Worm (Caenorhabditis elegans) whole organism, dauer: ENCODE results near the gene fbxa-18.

Experiments used
- unc-62 ChIP-seq: sonication (generic microtip); optimal IDR thresholded peaks from 2 replicates; lab custom pipeline; 2017; ENCODE audit warnings: missing biosample characterization, missing genetic modification reagents, missing genetic modification characterization

The fbxa-18 gene

DNA sequence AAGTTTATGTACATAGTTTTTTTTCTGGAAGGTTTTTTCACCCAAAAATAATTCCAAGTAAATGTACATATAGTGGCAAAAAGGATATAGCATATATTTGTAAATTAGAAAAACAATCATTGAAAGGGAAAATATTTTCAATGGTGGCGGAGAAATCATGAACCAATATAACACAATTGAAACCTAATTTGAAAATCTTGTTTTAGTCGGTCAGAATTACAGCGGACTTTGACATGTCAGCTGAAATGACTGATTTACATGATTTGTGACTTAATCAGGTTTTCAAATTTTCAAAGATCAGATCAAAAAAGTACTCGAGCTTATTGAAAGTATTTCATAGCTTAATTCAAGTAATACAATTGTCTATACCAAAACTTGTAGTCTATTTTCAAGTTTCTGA is 29.2 kb downstream of the fbxa-18 start, which contains the start of gene K05D4.9:
K05D4.9 (minus strand) TSS at position 101 of the 400 bp plus-strand sequence.
- TF ChIP-seq unc-62 (GFP tag; lab: Kevin White, UChicago), result no peak

DNA sequence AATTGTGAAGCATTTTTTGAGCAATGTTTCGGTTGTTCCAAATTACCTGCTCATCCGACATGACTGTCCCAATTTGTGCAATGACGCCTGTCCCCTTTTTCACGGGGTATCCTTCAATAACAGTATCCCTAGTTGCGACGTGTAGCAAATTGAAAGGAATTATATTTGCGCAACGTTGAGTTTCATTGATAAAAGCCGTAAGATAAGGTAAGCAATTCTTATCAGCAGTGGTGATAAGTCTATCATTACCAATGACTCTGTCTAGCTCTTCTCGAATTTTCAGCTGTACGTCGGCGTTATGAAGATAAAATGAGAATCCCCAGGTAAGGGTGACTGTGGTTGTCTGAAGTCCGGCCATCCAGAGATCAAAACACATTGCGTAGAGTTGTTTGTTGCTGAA is 31.6 kb downstream of the fbxa-18 start:
- no peak for TF ChIP-seq unc-62 (GFP tag; lab: Kevin White, UChicago)

DNA sequence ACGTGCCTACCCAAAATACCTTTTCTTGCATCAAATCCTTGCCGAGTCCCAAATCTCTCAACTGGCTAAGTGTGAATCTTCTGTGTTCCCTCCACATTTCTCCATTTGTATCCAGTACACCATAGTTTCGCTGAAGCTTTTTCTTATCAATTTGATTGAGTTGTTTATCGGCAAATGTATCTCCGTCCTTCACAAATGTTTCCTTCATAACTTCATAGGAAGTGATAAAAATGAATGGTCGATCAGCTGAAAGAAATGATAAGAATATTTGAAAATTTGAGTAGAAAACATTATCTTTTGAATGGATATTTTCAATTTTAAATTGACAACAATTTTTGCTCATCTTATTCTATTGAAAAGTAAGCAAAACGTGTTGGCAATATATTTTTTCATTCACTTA is 32.8 kb downstream of the fbxa-18 start:
- no peak for TF ChIP-seq unc-62 (GFP tag; lab: Kevin White, UChicago)

- TF ChIP-seq unc-62 (GFP tag; lab: Kevin White, UChicago), result no peak
Measured at ce11 chrV:16175757-16176156, 33.3 kb downstream of the fbxa-18 start, which contains the start of gene cyp-33D1. TSS of gene cyp-33D1 (minus strand) at chrV:16175857.

- TF ChIP-seq unc-62 (GFP tag; lab: Kevin White, UChicago), result no peak
Measured at ce11 chrV:16180350-16180749, 37.9 kb downstream of the fbxa-18 start, which contains the start of gene str-106. TSS of gene str-106 (plus strand) at chrV:16180650.

- no peak for TF ChIP-seq unc-62 (GFP tag; lab: Kevin White, UChicago)
Measured at ce11 chrV:16182110-16182509, 39.6 kb downstream of the fbxa-18 start, which contains the start of gene srz-13. TSS of gene srz-13 (plus strand) at chrV:16182410.

- no peak for TF ChIP-seq unc-62 (GFP tag; lab: Kevin White, UChicago)
Measured at ce11 chrV:16182918-16183317, 40.4 kb downstream of the fbxa-18 start, which contains the start of gene srh-277. TSS of gene srh-277 (plus strand) at chrV:16183218.

- TF ChIP-seq unc-62 (GFP tag; lab: Kevin White, UChicago), result no peak
Measured at ce11 chrV:16183357-16183756, 40.9 kb downstream of the fbxa-18 start, which contains the start of gene srz-14. TSS of gene srz-14 (plus strand) at chrV:16183657.

DNA sequence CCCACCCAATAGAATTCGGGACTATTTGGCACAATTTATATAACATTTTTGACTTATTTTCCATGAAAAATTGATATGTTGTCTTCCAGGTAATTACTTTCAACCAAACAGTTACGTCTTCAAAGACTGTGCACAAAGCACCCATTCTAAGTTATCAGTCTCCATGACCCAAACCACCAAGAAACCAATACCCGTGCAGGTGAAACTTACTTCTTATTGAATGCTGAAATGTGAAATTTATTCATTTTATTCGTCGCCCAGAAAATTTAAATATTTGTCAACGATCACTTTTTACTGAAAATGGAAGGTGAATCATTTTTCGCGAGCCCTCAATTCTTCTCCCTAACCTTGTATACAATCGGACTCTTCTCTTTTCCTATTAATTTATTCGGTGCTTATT is 48.0 kb downstream of the fbxa-18 start, which contains the start of gene srh-281:
srh-281 (plus strand) TSS at position 301 of the 400 bp plus-strand sequence.
- TF ChIP-seq unc-62 (GFP tag; lab: Kevin White, UChicago), result no peak

DNA sequence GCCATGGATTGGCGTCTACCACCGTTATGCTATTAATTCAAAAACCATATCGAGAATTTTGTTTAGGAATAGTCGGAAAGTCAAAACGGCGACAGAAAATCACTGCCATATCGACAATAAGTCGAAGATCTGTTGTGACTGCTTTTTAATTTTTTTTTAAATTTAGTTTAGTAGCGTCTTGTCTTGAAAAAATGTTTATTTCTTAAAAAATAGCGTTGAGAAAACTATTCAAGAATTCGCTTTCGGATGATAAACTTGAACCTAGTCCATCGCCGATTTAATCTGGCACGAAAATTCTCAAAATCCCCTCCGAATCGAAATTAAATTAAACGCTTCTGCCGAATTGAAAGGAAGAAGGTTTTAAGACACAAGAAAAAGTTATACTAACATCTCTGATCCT is 49.6 kb downstream of the fbxa-18 start, which contains the start of gene srh-279:
srh-279 (plus strand) TSS at position 301 of the 400 bp plus-strand sequence.
- no peak for TF ChIP-seq unc-62 (GFP tag; lab: Kevin White, UChicago)
